Fruit fly (Drosophila melanogaster) whole organism, embryonic: Measurements from ENCODE around the gene mbm.

ENCODE experiments used
- CG10209 ChIP-seq: fragments of 200-800 bp; sonication (Bioruptor generic); optimal IDR thresholded peaks from 3 replicates; lab custom pipeline; 2017; ENCODE audit warnings: missing biosample characterization, mild to moderate bottlenecking, missing genetic modification characterization, missing genetic modification reagents
- CG12391 ChIP-seq: fragments of 200-800 bp; sonication (Bioruptor generic); optimal IDR thresholded peaks from 3 replicates; lab custom pipeline; 2018; ENCODE audit warnings: missing biosample characterization, mild to moderate bottlenecking, missing genetic modification characterization, moderate library complexity
- CG14014 ChIP-seq: fragments of 200-800 bp; sonication (Bioruptor generic); IDR thresholded peaks from 2 replicates; pipeline ENCODE4 v1.3.6; 2022; ENCODE audit warnings: missing biosample characterization, missing genetic modification characterization
- CG1603 ChIP-seq: fragments of 200-800 bp; sonication (Bioruptor generic); optimal IDR thresholded peaks from 2 replicates; lab custom pipeline; 2019; ENCODE audit warnings: missing biosample characterization, mild to moderate bottlenecking, missing genetic modification characterization, moderate library complexity
- CG17612 ChIP-seq: fragments of 200-800 bp; sonication (Bioruptor generic); IDR thresholded peaks from 2 replicates; pipeline ENCODE4 v1.3.6; 2022; ENCODE audit warnings: missing biosample characterization, missing genetic modification characterization
- CG18262 ChIP-seq: fragments of 200-800 bp; optimal IDR thresholded peaks from 3 replicates; lab custom pipeline; 2019; ENCODE audit warnings: missing biosample characterization, mild to moderate bottlenecking, missing genetic modification characterization, moderate library complexity
- CG18476 ChIP-seq: fragments of 200-800 bp; sonication (Bioruptor generic); optimal IDR thresholded peaks from 2 replicates; lab custom pipeline; 2016; ENCODE audit warnings: missing biosample characterization, mild to moderate bottlenecking, missing genetic modification characterization
- CG18764 ChIP-seq: fragments of 200-800 bp; sonication (Bioruptor generic); optimal IDR thresholded peaks from 3 replicates; lab custom pipeline; 2016; ENCODE audit warnings: missing biosample characterization, missing genetic modification characterization
- CG2116 ChIP-seq: fragments of 200-800 bp; sonication (Bioruptor generic); optimal IDR thresholded peaks from 3 replicates; lab custom pipeline; 2018; ENCODE audit warnings: missing biosample characterization, mild to moderate bottlenecking, missing genetic modification characterization
- CG2678 ChIP-seq: fragments of 200-800 bp; sonication (Bioruptor generic); optimal IDR thresholded peaks from 3 replicates; lab custom pipeline; 2019; ENCODE audit warnings: missing biosample characterization, mild to moderate bottlenecking, missing genetic modification characterization, moderate library complexity
- CG30403 ChIP-seq: fragments of 200-800 bp; sonication (Bioruptor generic); optimal IDR thresholded peaks from 3 replicates; lab custom pipeline; 2016; ENCODE audit warnings: missing biosample characterization, missing genetic modification characterization
- CG32532 ChIP-seq: fragments of 200-800 bp; sonication (Bioruptor generic); IDR thresholded peaks from 2 replicates; pipeline ENCODE4 v1.3.6; 2022; ENCODE audit warnings: missing biosample characterization, missing genetic modification characterization
- CG42726 ChIP-seq: fragments of 200-800 bp; sonication (Bioruptor generic); IDR thresholded peaks from 2 replicates; pipeline ENCODE4 v1.3.6; 2022; ENCODE audit warnings: missing biosample characterization, missing genetic modification characterization; ENCODE audit not compliant: partially characterized antibody
- CG4424 ChIP-seq: fragments of 200-800 bp; sonication (Bioruptor generic); optimal IDR thresholded peaks from 3 replicates; lab custom pipeline; 2016; ENCODE audit warnings: missing biosample characterization, missing genetic modification characterization
- CG6683 ChIP-seq: fragments of 200-800 bp; sonication (Bioruptor generic); optimal IDR thresholded peaks from 2 replicates; lab custom pipeline; 2017; ENCODE audit warnings: missing biosample characterization, mild to moderate bottlenecking, missing genetic modification characterization, missing genetic modification reagents
- CG6813 ChIP-seq: fragments of 200-800 bp; sonication (Bioruptor generic); optimal IDR thresholded peaks from 2 replicates; lab custom pipeline; 2017; ENCODE audit warnings: missing biosample characterization, missing genetic modification characterization, mild to moderate bottlenecking, moderate library complexity, missing genetic modification reagents
- CG6854 ChIP-seq: fragments of 200-800 bp; sonication (Bioruptor generic); optimal IDR thresholded peaks from 3 replicates; lab custom pipeline; 2017; ENCODE audit warnings: missing biosample characterization, mild to moderate bottlenecking, missing genetic modification characterization
- CG7786 ChIP-seq: fragments of 200-800 bp; sonication (Bioruptor generic); optimal IDR thresholded peaks from 2 replicates; lab custom pipeline; 2016; ENCODE audit warnings: missing biosample characterization, missing genetic modification characterization
- CG8924 ChIP-seq: fragments of 200-800 bp; optimal IDR thresholded peaks from 3 replicates; lab custom pipeline; 2019; ENCODE audit warnings: missing biosample characterization, mild to moderate bottlenecking, missing genetic modification characterization, moderate library complexity
- CTCF ChIP-seq: fragments of 200-800 bp; sonication (Bioruptor generic); optimal IDR thresholded peaks from 2 replicates; lab custom pipeline; 2017; ENCODE audit warnings: missing biosample characterization, mild to moderate bottlenecking, missing genetic modification characterization, moderate library complexity
- Gsc ChIP-seq: fragments of 200-800 bp; sonication (Bioruptor generic); IDR thresholded peaks from 2 replicates; pipeline ENCODE4 v1.3.6; 2022; ENCODE audit warnings: missing biosample characterization, missing genetic modification characterization
- Gug ChIP-seq: fragments of 200-800 bp; sonication (Bioruptor generic); IDR thresholded peaks from 4 replicates; pipeline ENCODE4 v1.3.6; 2022; ENCODE audit warnings: missing biosample characterization, missing genetic modification characterization
- Hr39 ChIP-seq: fragments of >200 bp; optimal IDR thresholded peaks from 2 replicates; lab custom pipeline; 2017
- Hr51 ChIP-seq, 2 experiments: fragments of 200-800 bp; sonication (Bioruptor generic); optimal IDR thresholded peaks; 2 replicates in 1 of 2; 3 replicates in 1 of 2; lab custom pipeline; 2016 to 2018; ENCODE audit warnings: missing biosample characterization in 2 of 2, missing genetic modification characterization in 2 of 2, mild to moderate bottlenecking in 1 of 2, moderate library complexity in 1 of 2
- Kr ChIP-seq: fragments of 200-800 bp; sonication (Bioruptor generic); optimal IDR thresholded peaks from 2 replicates; lab custom pipeline; 2017; ENCODE audit warnings: missing biosample characterization, mild to moderate bottlenecking, missing genetic modification characterization
- MTF-1 ChIP-seq: fragments of 200-800 bp; sonication (Bioruptor generic); optimal IDR thresholded peaks from 2 replicates; lab custom pipeline; 2018; ENCODE audit warnings: missing biosample characterization, mild to moderate bottlenecking, missing genetic modification characterization, borderline replicate concordance
- Max ChIP-seq: fragments of 200-800 bp; sonication (Bioruptor generic); optimal IDR thresholded peaks from 2 replicates; lab custom pipeline; 2016; ENCODE audit warnings: missing biosample characterization, mild to moderate bottlenecking, missing genetic modification characterization
- Nf-YA ChIP-seq: fragments of 200-800 bp; sonication (Bioruptor generic); IDR thresholded peaks from 2 replicates; pipeline ENCODE4 v1.3.6; 2022; ENCODE audit warnings: missing biosample characterization, missing genetic modification characterization
- Oli ChIP-seq: fragments of 200-800 bp; sonication (Bioruptor generic); optimal IDR thresholded peaks from 2 replicates; lab custom pipeline; 2018; ENCODE audit warnings: missing biosample characterization, mild to moderate bottlenecking, missing genetic modification characterization, moderate library complexity
- PHDP ChIP-seq: fragments of 200-800 bp; sonication (Bioruptor generic); optimal IDR thresholded peaks from 3 replicates; lab custom pipeline; 2018; ENCODE audit warnings: missing biosample characterization, mild to moderate bottlenecking, missing genetic modification characterization, moderate library complexity
- Sin3A ChIP-seq: fragments of >200 bp; optimal IDR thresholded peaks from 2 replicates; lab custom pipeline; 2018
- Sox100B ChIP-seq: fragments of 200-800 bp; sonication (Bioruptor generic); optimal IDR thresholded peaks from 3 replicates; lab custom pipeline; 2018; ENCODE audit warnings: missing biosample characterization, mild to moderate bottlenecking, missing genetic modification characterization
- Ssrp ChIP-seq: fragments of 200-800 bp; sonication (Bioruptor generic); optimal IDR thresholded peaks from 2 replicates; lab custom pipeline; 2018; ENCODE audit warnings: missing biosample characterization, mild to moderate bottlenecking, missing genetic modification characterization, moderate library complexity
- Trl ChIP-seq, 3 experiments: fragments of >200 bp in 2 of 3; fragments of 200-800 bp in 1 of 3; sonication (Bioruptor generic) in 1 of 3; optimal IDR thresholded peaks; 2 replicates in 1 of 3; 3 replicates in 2 of 3; lab custom pipeline; 2016 to 2017; ENCODE audit warnings: missing biosample characterization in 1 of 3, missing genetic modification characterization in 1 of 3
- amos ChIP-seq: fragments of 200-800 bp; sonication (Bioruptor generic); IDR thresholded peaks from 2 replicates; pipeline ENCODE4 v1.3.6; 2022; ENCODE audit warnings: missing biosample characterization, missing genetic modification characterization; ENCODE audit not compliant: partially characterized antibody
- ara ChIP-seq: fragments of 200-800 bp; sonication (Bioruptor generic); IDR thresholded peaks from 2 replicates; pipeline ENCODE4 v1.3.6; 2022; ENCODE audit warnings: missing biosample characterization, missing genetic modification characterization
- bbx ChIP-seq: fragments of 200-800 bp; sonication (Bioruptor generic); IDR thresholded peaks from 2 replicates; pipeline ENCODE4 v1.3.6; 2022; ENCODE audit warnings: missing biosample characterization, missing genetic modification characterization; ENCODE audit not compliant: partially characterized antibody
- cad ChIP-seq: fragments of >200 bp; optimal IDR thresholded peaks from 2 replicates; lab custom pipeline; 2017; ENCODE audit warnings: missing biosample characterization, missing genetic modification characterization
- cas ChIP-seq: fragments of 200-800 bp; sonication (Bioruptor generic); IDR thresholded peaks from 2 replicates; pipeline ENCODE4 v1.3.6; 2022; ENCODE audit warnings: missing biosample characterization, missing genetic modification characterization
- cwo ChIP-seq: fragments of 200-800 bp; sonication (Bioruptor generic); optimal IDR thresholded peaks from 3 replicates; lab custom pipeline; 2017; ENCODE audit warnings: missing biosample characterization, missing genetic modification characterization, mild to moderate bottlenecking, moderate library complexity, missing genetic modification reagents
- dan ChIP-seq: fragments of 200-800 bp; sonication (Bioruptor generic); IDR thresholded peaks from 2 replicates; pipeline ENCODE4 v1.3.6; 2022; ENCODE audit warnings: missing biosample characterization, missing genetic modification characterization
- dmrt11E ChIP-seq: fragments of 200-800 bp; sonication (Bioruptor generic); optimal IDR thresholded peaks from 3 replicates; lab custom pipeline; 2018; ENCODE audit warnings: missing biosample characterization, mild to moderate bottlenecking, missing genetic modification characterization, moderate library complexity
- ewg ChIP-seq: fragments of 200-800 bp; sonication (Bioruptor generic); optimal IDR thresholded peaks from 3 replicates; lab custom pipeline; 2017; ENCODE audit warnings: mild to moderate bottlenecking, missing biosample characterization, missing genetic modification reagents, missing genetic modification characterization
- h ChIP-seq: fragments of >200 bp; optimal IDR thresholded peaks from 2 replicates; lab custom pipeline; 2017
- hb ChIP-seq: fragments of 200-800 bp; sonication (Bioruptor generic); IDR thresholded peaks from 3 replicates; pipeline ENCODE4 v1.3.6; 2022; ENCODE audit warnings: missing biosample characterization, missing genetic modification characterization; ENCODE audit not compliant: partially characterized antibody
- inv ChIP-seq: fragments of 200-800 bp; sonication (Bioruptor generic); IDR thresholded peaks from 2 replicates; pipeline ENCODE4 v1.3.6; 2022; ENCODE audit warnings: missing biosample characterization, missing genetic modification characterization; ENCODE audit not compliant: partially characterized antibody
- lab ChIP-seq: fragments of 200-800 bp; sonication (Bioruptor generic); optimal IDR thresholded peaks from 3 replicates; lab custom pipeline; 2017; ENCODE audit warnings: missing biosample characterization, missing genetic modification characterization, mild to moderate bottlenecking, moderate library complexity, missing genetic modification reagents
- phol ChIP-seq: fragments of 200-800 bp; sonication (Bioruptor generic); optimal IDR thresholded peaks from 3 replicates; lab custom pipeline; 2018; ENCODE audit warnings: missing biosample characterization, mild to moderate bottlenecking, missing genetic modification characterization, moderate library complexity
- rib ChIP-seq: fragments of 200-800 bp; sonication (Bioruptor generic); IDR thresholded peaks from 2 replicates; pipeline ENCODE4 v1.3.6; 2022; ENCODE audit warnings: missing biosample characterization, missing genetic modification characterization
- scrt ChIP-seq: fragments of 200-800 bp; sonication (Bioruptor generic); optimal IDR thresholded peaks from 2 replicates; lab custom pipeline; 2018; ENCODE audit warnings: missing biosample characterization, mild to moderate bottlenecking, missing genetic modification characterization, moderate library complexity
- ttk ChIP-seq: fragments of 200-800 bp; sonication (Bioruptor generic); IDR thresholded peaks from 2 replicates; pipeline ENCODE4 v2.1.2; 2022; ENCODE audit warnings: missing biosample characterization, missing genetic modification characterization

mbm gene

dm6 chr2L:283071-283482 is 9.6 kb upstream of the mbm start, which contains the start of gene CG11601 (continued):
- TF ChIP-seq Trl (optimal IDR thresholded peaks at IDR 0.05; lab: Kevin White, UChicago) (no peak), Trl (GFP tag; optimal IDR thresholded peaks at IDR 0.05; lab: Kevin White, UChicago) (peak; percentile 5), bbx (GFP tag; lab: Robert Waterston, UW) (peak; percentile 33; the same call in 1 of the 2 replicates), Hr39 (no peak), CG7786 (peak; percentile 36), CG42726 (GFP tag; lab: Robert Waterston, UW) (0 out of 2 replicates have a peak, but pooled peaks have one; percentile 40), CG10209 (GFP tag; lab: Kevin White, UChicago) (peak; percentile 7), ttk (GFP tag; lab: Robert Waterston, UW) (no peak), hb (GFP tag; lab: Robert Waterston, UW) (no peak), CG12391 (tag; lab: Kevin White, UChicago) (peak; percentile 36), CG18476 (no peak), cad (GFP tag; lab: Kevin White, UChicago) (no peak), CTCF (GFP tag; lab: Kevin White, UChicago) (peak; percentile 80), CG18764 (GFP tag; lab: Kevin White, UChicago) (peak; percentile 98), Gug (GFP tag; lab: Robert Waterston, UW) (peak; percentile 21; the same call in 1 of the 4 replicates), dan (GFP tag; lab: Robert Waterston, UW) (no peak), amos (GFP tag; lab: Robert Waterston, UW) (peak; percentile 31; the same call in 1 of the 2 replicates), CG4424 (no peak), CG2116 (GFP tag; lab: Kevin White, UChicago) (peak; percentile 52), phol (peak; percentile 79), PHDP (tag; lab: Kevin White, UChicago) (peak; percentile 47), rib (no peak), CG2678 (no peak), Hr51 (GFP tag; optimal IDR thresholded peaks at IDR 0.05; lab: Kevin White, UChicago) (peak in 1 of 2 experiments; percentile 9), dmrt11E (tag; lab: Kevin White, UChicago) (peak; percentile 1), Nf-YA (GFP tag; lab: Robert Waterston, UW) (no peak), Gsc (GFP tag; lab: Robert Waterston, UW) (no peak), Kr (no peak), Oli (no peak), ara (GFP tag; lab: Robert Waterston, UW) (0 out of 2 replicates have a peak, but pooled peaks have one; percentile 5), cas (GFP tag; lab: Robert Waterston, UW) (no peak), CG8924 (tag; lab: Kevin White, UChicago) (peak; percentile 13), CG14014 (GFP tag; lab: Robert Waterston, UW) (no peak), ewg (GFP tag; lab: Kevin White, UChicago) (no peak), inv (GFP tag; lab: Robert Waterston, UW) (no peak), Sox100B (GFP tag; lab: Kevin White, UChicago) (no peak), Max (no peak), Sin3A (lab: Kevin White, UChicago) (peak; percentile 27), cwo (GFP tag; lab: Kevin White, UChicago) (no peak), CG1603 (peak; percentile 62), CG30403 (GFP tag; lab: Kevin White, UChicago) (peak; percentile 59), CG17612 (GFP tag; lab: Robert Waterston, UW) (no peak), CG6683 (GFP tag; lab: Kevin White, UChicago) (no peak), CG6854 (GFP tag; lab: Kevin White, UChicago) (no peak), lab (GFP tag; lab: Kevin White, UChicago) (no peak), Ssrp (tag; lab: Kevin White, UChicago) (peak; percentile 11), CG6813 (GFP tag; lab: Kevin White, UChicago) (no peak), h (lab: Kevin White, UChicago) (no peak), MTF-1 (GFP tag; lab: Kevin White, UChicago) (no peak), CG18262 (peak; percentile 2), scrt (no peak), CG32532 (GFP tag; lab: Robert Waterston, UW) (0 out of 2 replicates have a peak, but pooled peaks have one; percentile 37)
